Fruit fly (Drosophila melanogaster) whole organism, embryonic: ENCODE measurements around the gene spn-B.

Experiments
- Chrac-16 ChIP-seq: fragments of 200-800 bp; sonication (Bioruptor generic); optimal IDR thresholded peaks from 3 replicates; lab custom pipeline; 2016; ENCODE audit warnings: missing biosample characterization, missing genetic modification characterization
- Dref ChIP-seq: fragments of 200-800 bp; sonication (Bioruptor generic); IDR thresholded peaks from 2 replicates; pipeline ENCODE4 v1.3.6; 2022; ENCODE audit warnings: missing biosample characterization, missing genetic modification characterization
- Hr78 ChIP-seq, 2 experiments: fragments of 200-800 bp in 1 of 2; fragments of >200 bp in 1 of 2; sonication (Bioruptor generic) in 1 of 2; optimal IDR thresholded peaks; 2 replicates each; lab custom pipeline; 2017 to 2019; ENCODE audit warnings: missing biosample characterization in 2 of 2, missing genetic modification characterization in 2 of 2, mild to moderate bottlenecking in 1 of 2, moderate library complexity in 1 of 2
- ap ChIP-seq: fragments of 200-800 bp; sonication (Bioruptor generic); IDR thresholded peaks from 2 replicates; pipeline ENCODE4 v1.3.6; 2022; ENCODE audit warnings: missing biosample characterization, missing genetic modification characterization
- br ChIP-seq: fragments of >200 bp; optimal IDR thresholded peaks from 2 replicates; lab custom pipeline; 2017
- dati ChIP-seq: fragments of 200-800 bp; sonication (Bioruptor generic); IDR thresholded peaks from 2 replicates; pipeline ENCODE4 v1.3.6; 2022; ENCODE audit warnings: missing biosample characterization, missing genetic modification characterization
- eyg ChIP-seq: fragments of 200-800 bp; sonication (Bioruptor generic); optimal IDR thresholded peaks from 3 replicates; lab custom pipeline; 2016; ENCODE audit warnings: missing biosample characterization, missing genetic modification characterization
- tna ChIP-seq: fragments of 200-800 bp; sonication (Bioruptor generic); IDR thresholded peaks from 2 replicates; pipeline ENCODE4 v1.3.6; 2022; ENCODE audit warnings: missing biosample characterization, missing genetic modification characterization; ENCODE audit not compliant: partially characterized antibody
- ttk ChIP-seq: fragments of 200-800 bp; sonication (Bioruptor generic); IDR thresholded peaks from 2 replicates; pipeline ENCODE4 v2.1.2; 2022; ENCODE audit warnings: missing biosample characterization, missing genetic modification characterization
- wek ChIP-seq: fragments of 200-800 bp; sonication (Bioruptor generic); optimal IDR thresholded peaks from 3 replicates; lab custom pipeline; 2018; ENCODE audit warnings: missing biosample characterization, mild to moderate bottlenecking, missing genetic modification characterization, moderate library complexity

DNA sequence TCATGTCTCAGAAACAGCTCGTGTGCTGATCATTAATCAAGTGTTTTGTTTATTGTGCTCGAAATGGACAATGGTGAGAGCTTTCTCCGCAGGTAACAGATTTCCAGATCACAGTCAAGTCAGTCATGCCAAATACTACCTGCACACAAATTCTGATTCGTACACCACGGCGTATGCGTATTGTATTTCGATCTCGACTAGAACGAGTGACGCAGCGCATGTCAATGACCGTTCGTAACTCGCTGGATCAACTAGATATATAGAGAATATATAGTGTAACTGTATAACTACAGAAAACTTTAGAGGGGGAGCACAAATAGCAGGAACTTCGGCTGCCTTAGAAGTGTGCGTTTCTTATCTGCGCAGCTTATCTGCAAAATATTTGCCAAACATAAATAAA lies 31.2 kb upstream of the spn-B start:
- TF ChIP-seq br (lab: Kevin White, UChicago) = no peak
- TF ChIP-seq Chrac-16 (GFP tag; lab: Kevin White, UChicago) = no peak
- no peak for TF ChIP-seq dati (GFP tag; lab: Robert Waterston, UW)
- no peak for TF ChIP-seq Dref (GFP tag; lab: Robert Waterston, UW)
- no peak for TF ChIP-seq wek (GFP tag; lab: Kevin White, UChicago)
- TF ChIP-seq eyg (GFP tag; lab: Kevin White, UChicago) = no peak
- TF ChIP-seq ap (GFP tag; lab: Robert Waterston, UW) = no peak
- TF ChIP-seq Hr78 (GFP tag; optimal IDR thresholded peaks at IDR 0.05; lab: Kevin White, UChicago) = no peak
- no peak for TF ChIP-seq ttk (GFP tag; lab: Robert Waterston, UW)
- no peak for TF ChIP-seq tna
